Worm (Caenorhabditis elegans) whole organism, L1 larva: ENCODE data around the gene F13H10.6.

Source experiments
- C04F5.9 ChIP-seq: sonication (generic microtip); optimal IDR thresholded peaks from 2 replicates; lab custom pipeline; 2016; ENCODE audit warnings: missing genetic modification characterization, missing compliant biosample characterization
- C16A3.4 ChIP-seq: fragments of 150-350 bp; optimal IDR thresholded peaks from 2 replicates; lab custom pipeline; 2014; ENCODE audit warnings: missing biosample characterization, missing genetic modification characterization
- aly-2 ChIP-seq: fragments of 150-350 bp; optimal IDR thresholded peaks from 2 replicates; lab custom pipeline; 2014; ENCODE audit warnings: missing biosample characterization, missing genetic modification characterization
- blmp-1 ChIP-seq: fragments of 150-350 bp; optimal IDR thresholded peaks from 2 replicates; lab custom pipeline; 2014; ENCODE audit warnings: missing biosample characterization, missing genetic modification characterization
- ceh-82 ChIP-seq, 3 experiments: fragments of 150-350 bp in 1 of 3; sonication (generic microtip) in 2 of 3; optimal IDR thresholded peaks; 2 replicates each; lab custom pipeline; 2014 to 2017; ENCODE audit warnings: missing biosample characterization in 3 of 3, missing genetic modification characterization in 3 of 3
- dpl-1 ChIP-seq, 3 experiments: fragments of 150-350 bp in 2 of 3; sonication (generic microtip) in 1 of 3; optimal IDR thresholded peaks; 2 replicates each; lab custom pipeline; 2014 to 2017; ENCODE audit warnings: missing biosample characterization in 3 of 3, missing genetic modification characterization in 3 of 3, missing genetic modification reagents in 3 of 3
- dsc-1 ChIP-seq: sonication (generic microtip); optimal IDR thresholded peaks from 2 replicates; lab custom pipeline; 2016; ENCODE audit warnings: mild to moderate bottlenecking, missing genetic modification characterization, missing compliant biosample characterization
- efl-1 ChIP-seq, 4 experiments: fragments of 150-350 bp; optimal IDR thresholded peaks in 3 of 4; peaks in 1 of 4; 1 replicate in 1 of 4; 2 replicates in 3 of 4; lab custom pipeline; 2014; ENCODE audit warnings: missing biosample characterization in 2 of 4, missing genetic modification characterization in 2 of 4, missing genetic modification reagents in 2 of 4
- efl-3 ChIP-seq: fragments of 200-800 bp; sonication (Bioruptor generic); optimal IDR thresholded peaks from 2 replicates; lab custom pipeline; 2018; ENCODE audit warnings: mild to moderate bottlenecking, missing genetic modification characterization, missing compliant biosample characterization
- elt-2 ChIP-seq: sonication (generic microtip); optimal IDR thresholded peaks from 2 replicates; lab custom pipeline; 2016; ENCODE audit warnings: missing genetic modification characterization, mild to moderate bottlenecking, inconsistent platforms, missing compliant biosample characterization, missing genetic modification reagents
- ets-5 ChIP-seq: fragments of 200-800 bp; sonication (Bioruptor generic); IDR thresholded peaks from 2 replicates; pipeline ENCODE4 v1.3.6; 2022; ENCODE audit warnings: missing genetic modification characterization, missing compliant biosample characterization
- hlh-4 ChIP-seq: sonication (generic microtip); optimal IDR thresholded peaks from 2 replicates; lab custom pipeline; 2016; ENCODE audit warnings: mild to moderate bottlenecking, missing genetic modification characterization, missing compliant biosample characterization
- irx-1 ChIP-seq: sonication (generic microtip); optimal IDR thresholded peaks from 2 replicates; lab custom pipeline; 2016; ENCODE audit warnings: missing genetic modification characterization, missing compliant biosample characterization
- lin-14 ChIP-seq: fragments of 200-800 bp; sonication (Bioruptor generic); optimal IDR thresholded peaks from 2 replicates; lab custom pipeline; 2018; ENCODE audit warnings: mild to moderate bottlenecking, missing genetic modification characterization, moderate library complexity, missing compliant biosample characterization
- lin-15B ChIP-seq: fragments of 150-350 bp; sonication (generic microtip); optimal IDR thresholded peaks from 3 replicates; lab custom pipeline; 2014; ENCODE audit warnings: missing biosample characterization, missing genetic modification characterization
- lin-35 ChIP-seq, 2 experiments: fragments of 150-350 bp; optimal IDR thresholded peaks; 2 replicates each; lab custom pipeline; 2014; ENCODE audit warnings: missing biosample characterization in 2 of 2, missing genetic modification characterization in 2 of 2, missing genetic modification reagents in 2 of 2
- lsy-2 ChIP-seq, 2 experiments: fragments of 150-350 bp; optimal IDR thresholded peaks; 2 replicates each; lab custom pipeline; 2014; ENCODE audit warnings: missing biosample characterization in 2 of 2, missing genetic modification characterization in 2 of 2
- mdl-1 ChIP-seq, 2 experiments: fragments of 150-350 bp; optimal IDR thresholded peaks; 2 replicates each; lab custom pipeline; 2014 to 2017; ENCODE audit warnings: missing biosample characterization in 2 of 2, missing genetic modification characterization in 2 of 2, inconsistent platforms in 1 of 2
- mef-2 ChIP-seq: fragments of 150-350 bp; optimal IDR thresholded peaks from 2 replicates; lab custom pipeline; 2014; ENCODE audit warnings: missing biosample characterization, missing genetic modification characterization
- mep-1 ChIP-seq: fragments of 150-350 bp; optimal IDR thresholded peaks from 2 replicates; lab custom pipeline; 2014; ENCODE audit warnings: missing biosample characterization, missing genetic modification characterization
- nhr-20 ChIP-seq: sonication (generic microtip); optimal IDR thresholded peaks from 2 replicates; lab custom pipeline; 2016; ENCODE audit warnings: mild to moderate bottlenecking, missing genetic modification characterization, missing compliant biosample characterization
- nhr-47 ChIP-seq: sonication (generic microtip); optimal IDR thresholded peaks from 2 replicates; lab custom pipeline; 2016; ENCODE audit warnings: mild to moderate bottlenecking, missing genetic modification characterization, moderate library complexity, missing compliant biosample characterization
- nhr-71 ChIP-seq: sonication (generic microtip); optimal IDR thresholded peaks from 2 replicates; lab custom pipeline; 2016; ENCODE audit warnings: mild to moderate bottlenecking, missing genetic modification characterization, moderate library complexity, missing compliant biosample characterization
- nhr-77 ChIP-seq: fragments of 150-350 bp; optimal IDR thresholded peaks from 2 replicates; lab custom pipeline; 2014; ENCODE audit warnings: missing biosample characterization, missing genetic modification characterization
- nhr-85 ChIP-seq: sonication (generic microtip); peaks from one replicate; lab custom pipeline; 2016; ENCODE audit warnings: missing genetic modification characterization, inconsistent platforms, missing compliant biosample characterization
- nhr-90 ChIP-seq: sonication (generic microtip); optimal IDR thresholded peaks from 2 replicates; lab custom pipeline; 2016; ENCODE audit warnings: mild to moderate bottlenecking, missing genetic modification characterization, missing compliant biosample characterization; ENCODE audit not compliant: poor library complexity
- pag-3 ChIP-seq: sonication (generic microtip); optimal IDR thresholded peaks from 2 replicates; lab custom pipeline; 2017; ENCODE audit warnings: missing genetic modification characterization, mild to moderate bottlenecking, missing compliant biosample characterization, antibody characterized with exemption, borderline replicate concordance; ENCODE audit not compliant: insufficient read depth
- pqm-1 ChIP-seq: sonication (generic microtip); optimal IDR thresholded peaks from 3 replicates; lab custom pipeline; 2017; ENCODE audit warnings: missing biosample characterization, missing genetic modification characterization
- rnt-1 ChIP-seq: sonication (generic microtip); optimal IDR thresholded peaks from 2 replicates; lab custom pipeline; 2016; ENCODE audit warnings: mild to moderate bottlenecking, missing genetic modification characterization, moderate library complexity, missing compliant biosample characterization
- snpc-4 ChIP-seq: fragments of 150-350 bp; optimal IDR thresholded peaks from 2 replicates; lab custom pipeline; 2014; ENCODE audit warnings: missing biosample characterization, missing genetic modification characterization
- snu-23 ChIP-seq: sonication (generic microtip); optimal IDR thresholded peaks from 2 replicates; lab custom pipeline; 2016; ENCODE audit warnings: missing genetic modification characterization, missing compliant biosample characterization
- swsn-7 ChIP-seq: sonication (generic microtip); optimal IDR thresholded peaks from 2 replicates; lab custom pipeline; 2016; ENCODE audit warnings: missing genetic modification characterization, missing compliant biosample characterization
- tbx-2 ChIP-seq: sonication (generic microtip); optimal IDR thresholded peaks from 2 replicates; lab custom pipeline; 2016; ENCODE audit warnings: missing genetic modification characterization, missing compliant biosample characterization
- tlp-1 ChIP-seq: fragments of 150-350 bp; optimal IDR thresholded peaks from 2 replicates; lab custom pipeline; 2014; ENCODE audit warnings: missing biosample characterization, missing genetic modification characterization
- unc-130 ChIP-seq: fragments of 150-350 bp; optimal IDR thresholded peaks from 2 replicates; lab custom pipeline; 2017; ENCODE audit warnings: missing biosample characterization, missing genetic modification characterization, inconsistent platforms
- unc-86 ChIP-seq: sonication (generic microtip); optimal IDR thresholded peaks from 2 replicates; lab custom pipeline; 2016; ENCODE audit warnings: missing genetic modification characterization, missing compliant biosample characterization
- xbp-1 ChIP-seq: sonication (generic microtip); optimal IDR thresholded peaks from 2 replicates; lab custom pipeline; 2016; ENCODE audit warnings: missing genetic modification characterization, missing compliant biosample characterization

Gene F13H10.6

DNA sequence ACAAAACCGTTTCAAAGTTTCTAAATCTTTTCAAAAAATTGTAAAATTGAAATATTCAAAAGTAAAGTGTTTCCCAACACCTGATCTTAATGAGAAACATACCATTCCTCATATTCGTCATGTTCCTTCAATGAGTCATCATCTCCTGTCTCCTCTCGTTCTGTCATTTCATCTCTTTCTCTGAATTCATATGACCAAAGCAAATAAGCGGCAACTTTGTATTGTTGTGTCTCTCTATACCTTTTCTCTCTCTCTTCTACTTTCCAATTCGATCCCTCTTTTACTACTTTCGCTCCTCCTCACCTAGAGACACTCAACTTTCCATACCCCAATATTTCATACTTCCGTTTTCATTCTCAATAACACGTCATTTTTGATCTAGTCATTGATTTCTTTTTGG, 841 bp upstream of the F13H10.6 start (continued):
- TF ChIP-seq dpl-1 (GFP tag; optimal IDR thresholded peaks at IDR 0.05; lab: Kevin White, UChicago) (peak in 2 of 3 experiments; percentile 13 to 18), blmp-1 (peak; percentile 96)

DNA sequence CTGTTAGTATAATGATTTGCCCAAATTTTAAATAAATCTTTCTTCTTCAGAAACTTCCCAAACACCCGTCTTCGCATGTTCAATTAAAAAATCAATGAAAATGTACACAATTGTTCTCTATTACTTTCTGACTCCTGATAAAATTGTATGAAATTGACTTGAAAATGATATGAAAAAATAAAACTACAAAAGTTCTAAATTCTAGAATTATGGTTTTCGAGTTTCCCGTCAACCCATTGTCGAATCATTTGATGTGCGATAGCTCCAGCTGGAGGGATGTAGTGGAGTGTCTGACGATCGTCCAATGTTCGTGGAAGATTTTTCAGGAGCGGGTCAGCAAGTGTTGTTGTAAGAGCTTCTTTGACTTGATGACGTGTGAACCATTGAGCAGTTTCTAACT, 832 bp downstream of the F13H10.6 start:
- TF ChIP-seq hlh-4 (tag; lab: Kevin White, UChicago) (no peak), dsc-1 (tag; lab: Kevin White, UChicago) (no peak), tlp-1 (tag; lab: Kevin White, UChicago) (no peak)

DNA sequence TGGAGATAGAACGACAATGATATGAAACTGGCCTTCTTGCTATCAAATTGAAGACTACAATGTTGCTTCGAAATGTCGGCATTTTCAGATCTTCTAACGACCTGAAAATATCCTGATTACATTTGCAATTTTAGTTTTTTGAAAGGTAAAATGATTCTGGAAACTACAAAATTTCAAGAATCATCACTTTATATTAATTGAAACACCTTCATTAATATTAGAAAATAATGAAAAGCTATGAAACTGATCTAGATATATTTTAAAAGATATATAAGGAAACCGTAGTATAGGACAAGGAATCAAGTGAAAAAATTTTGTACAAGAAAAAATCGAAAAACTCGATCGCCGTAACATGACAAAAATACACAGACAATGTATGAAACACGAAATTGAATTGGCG, 2.8 kb downstream of the F13H10.6 start, which contains the start of gene ndx-9:
ndx-9 (minus strand) TSS at position 101 of the 400 bp plus-strand sequence.
- TF ChIP-seq ets-5 (GFP tag; lab: Robert Waterston, UW) (no peak), snu-23 (GFP tag; lab: Kevin White, UChicago) (no peak), nhr-20 (no peak), unc-130 (tag; lab: Kevin White, UChicago) (no peak)

ce11 chrIV:11015881-11016280, 6.8 kb downstream of the F13H10.6 start, which contains the start of gene F13H10.3:
TSS of gene F13H10.3 (minus strand) at chrIV:11015953.
- TF ChIP-seq nhr-90 (tag; lab: Kevin White, UChicago) (peak; percentile 8), rnt-1 (tag; lab: Kevin White, UChicago) (no peak), elt-2 (tag; lab: Kevin White, UChicago) (peak; percentile 54), efl-1 (optimal IDR thresholded peaks at IDR 0.05; lab: Kevin White, UChicago) (no peak), efl-1 (GFP tag; optimal IDR thresholded peaks at IDR 0.05 in 1 of 2; lab: Kevin White, UChicago) (peak in 1 of 2 experiments; percentile 27), unc-86 (tag; lab: Kevin White, UChicago) (no peak), pqm-1 (peak; percentile 19), lin-35 (GFP tag; optimal IDR thresholded peaks at IDR 0.05; lab: Kevin White, UChicago) (peak in 1 of 2 experiments; percentile 53), C04F5.9 (tag; lab: Kevin White, UChicago) (no peak), blmp-1 (no peak)

ce11 chrIV:11019962-11020550, 11.0 kb downstream of the F13H10.6 start, which contains the start of gene F13H10.8:
TSS of gene F13H10.8 (plus strand) at chrIV:11020517.
- TF ChIP-seq efl-3 (GFP tag; lab: Kevin White, UChicago), result no peak
- TF ChIP-seq irx-1 (tag; lab: Kevin White, UChicago), result no peak
- peak; percentile 40 for TF ChIP-seq nhr-71
- peak; percentile 24 for TF ChIP-seq nhr-47 (tag; lab: Kevin White, UChicago)
- TF ChIP-seq pag-3 (tag; lab: Kevin White, UChicago), result peak; percentile 22
- peak; percentile 65 for TF ChIP-seq mep-1
- TF ChIP-seq lin-14 (GFP tag; lab: Kevin White, UChicago), result peak; percentile 68
- peak in 1 of 2 experiments; percentile 1 for TF ChIP-seq mdl-1 (tag; optimal IDR thresholded peaks at IDR 0.05; lab: Kevin White, UChicago)
- TF ChIP-seq nhr-20, result peak; percentile 54
- peak; percentile 19 for TF ChIP-seq swsn-7
- TF ChIP-seq C16A3.4 (tag; lab: Kevin White, UChicago), result peak; percentile 10
- TF ChIP-seq tbx-2 (tag; lab: Kevin White, UChicago), result peak; percentile 60
- TF ChIP-seq mef-2 (tag; lab: Kevin White, UChicago), result no peak
- peak; percentile 31 for TF ChIP-seq xbp-1
- TF ChIP-seq ceh-82 (tag; optimal IDR thresholded peaks at IDR 0.05; lab: Kevin White, UChicago), result peak in 1 of 3 experiments; percentile 21
- no peak for TF ChIP-seq C04F5.9 (tag; lab: Kevin White, UChicago)
- TF ChIP-seq dpl-1 (GFP tag; optimal IDR thresholded peaks at IDR 0.05; lab: Kevin White, UChicago), result peak; percentile 19 to 48 (median 20)
- peak; percentile 24 to 26 for TF ChIP-seq efl-1 (optimal IDR thresholded peaks at IDR 0.05; lab: Kevin White, UChicago)
- TF ChIP-seq efl-1 (GFP tag; optimal IDR thresholded peaks at IDR 0.05 in 1 of 2; lab: Kevin White, UChicago), result peak; percentile 31 to 40
- TF ChIP-seq nhr-77, result peak; percentile 1
- TF ChIP-seq elt-2 (tag; lab: Kevin White, UChicago), result peak; percentile 26
- TF ChIP-seq lin-35 (GFP tag; optimal IDR thresholded peaks at IDR 0.05; lab: Kevin White, UChicago), result peak; percentile 36 to 38
- no peak for TF ChIP-seq aly-2 (tag; lab: Kevin White, UChicago)
- TF ChIP-seq lin-15B, result peak; percentile 18
- peak; percentile 9 to 50 for TF ChIP-seq lsy-2 (tag; optimal IDR thresholded peaks at IDR 0.05; lab: Kevin White, UChicago)
- TF ChIP-seq blmp-1, result peak; percentile 41
- peak; percentile 31 for TF ChIP-seq snu-23 (GFP tag; lab: Kevin White, UChicago)
- TF ChIP-seq unc-130 (tag; lab: Kevin White, UChicago), result no peak
- TF ChIP-seq nhr-85 (tag; lab: Kevin White, UChicago), result peak; percentile 29
- peak; percentile 24 for TF ChIP-seq snpc-4
